Worm (Caenorhabditis elegans): ENCODE results near the gene R02D5.6.

ce11 chrV:14536274-14536673, 18.4 kb upstream of the R02D5.6 start, which contains the start of gene tag-191:
- TF ChIP-seq nhr-6 (tag; optimal IDR thresholded peaks at IDR 0.05), result no peak
- no peak for TF ChIP-seq ceh-82 (tag; optimal IDR thresholded peaks at IDR 0.05)
- no peak for TF ChIP-seq nhr-77 (tag; optimal IDR thresholded peaks at IDR 0.05)
- no peak for TF ChIP-seq mdl-1 (tag; optimal IDR thresholded peaks at IDR 0.05)
- no peak for TF ChIP-seq R02D3.7 (tag; optimal IDR thresholded peaks at IDR 0.05)
- no peak for TF ChIP-seq fos-1 (tag; optimal IDR thresholded peaks at IDR 0.05)

Measured in whole organism, L2 larva.